Worm (Caenorhabditis elegans) whole organism, L1 larva: Measurements from ENCODE around the gene pat-3.

Experiments used
- C04F5.9 ChIP-seq: sonication (generic microtip); optimal IDR thresholded peaks from 2 replicates; lab custom pipeline; 2016; ENCODE audit warnings: missing genetic modification characterization, missing compliant biosample characterization
- C34B4.2 ChIP-seq: sonication (generic microtip); optimal IDR thresholded peaks from 2 replicates; lab custom pipeline; 2017; ENCODE audit warnings: mild to moderate bottlenecking, missing genetic modification characterization, missing compliant biosample characterization
- Y116A8C.19 ChIP-seq: sonication (generic microtip); optimal IDR thresholded peaks from 2 replicates; lab custom pipeline; 2016; ENCODE audit warnings: missing compliant biosample characterization, missing genetic modification characterization, borderline replicate concordance
- aly-2 ChIP-seq: fragments of 150-350 bp; optimal IDR thresholded peaks from 2 replicates; lab custom pipeline; 2014; ENCODE audit warnings: missing biosample characterization, missing genetic modification characterization
- blmp-1 ChIP-seq: fragments of 150-350 bp; optimal IDR thresholded peaks from 2 replicates; lab custom pipeline; 2014; ENCODE audit warnings: missing biosample characterization, missing genetic modification characterization
- ceh-8 ChIP-seq: fragments of 200-800 bp; sonication (Bioruptor generic); optimal IDR thresholded peaks from 2 replicates; lab custom pipeline; 2018; ENCODE audit warnings: mild to moderate bottlenecking, missing genetic modification characterization, moderate library complexity, missing compliant biosample characterization
- ceh-82 ChIP-seq, 3 experiments: fragments of 150-350 bp in 1 of 3; sonication (generic microtip) in 2 of 3; optimal IDR thresholded peaks; 2 replicates each; lab custom pipeline; 2014 to 2017; ENCODE audit warnings: missing biosample characterization in 3 of 3, missing genetic modification characterization in 3 of 3
- ceh-90 ChIP-seq: sonication (generic microtip); optimal IDR thresholded peaks from 2 replicates; lab custom pipeline; 2016; ENCODE audit warnings: missing genetic modification characterization, missing compliant biosample characterization
- ces-1 ChIP-seq: fragments of 150-350 bp; optimal IDR thresholded peaks from 2 replicates; lab custom pipeline; 2014; ENCODE audit warnings: missing biosample characterization, missing genetic modification reagents, missing genetic modification characterization
- dsc-1 ChIP-seq: sonication (generic microtip); optimal IDR thresholded peaks from 2 replicates; lab custom pipeline; 2016; ENCODE audit warnings: mild to moderate bottlenecking, missing genetic modification characterization, missing compliant biosample characterization
- efl-3 ChIP-seq: fragments of 200-800 bp; sonication (Bioruptor generic); optimal IDR thresholded peaks from 2 replicates; lab custom pipeline; 2018; ENCODE audit warnings: mild to moderate bottlenecking, missing genetic modification characterization, missing compliant biosample characterization
- egl-13 ChIP-seq: sonication (generic microtip); optimal IDR thresholded peaks from 2 replicates; lab custom pipeline; 2016; ENCODE audit warnings: missing genotype, missing genetic modification reagents, missing genetic modification characterization, missing compliant biosample characterization
- egl-27 ChIP-seq, 2 experiments: fragments of 150-350 bp in 1 of 2; sonication (generic microtip); optimal IDR thresholded peaks; 3 replicates each; lab custom pipeline; 2017 to 2018; ENCODE audit warnings: missing biosample characterization in 2 of 2, missing genetic modification characterization in 2 of 2, missing genetic modification reagents in 2 of 2
- elt-2 ChIP-seq: sonication (generic microtip); optimal IDR thresholded peaks from 2 replicates; lab custom pipeline; 2016; ENCODE audit warnings: missing genetic modification characterization, mild to moderate bottlenecking, inconsistent platforms, missing compliant biosample characterization, missing genetic modification reagents
- elt-3 ChIP-seq, 6 experiments: fragments of 150-350 bp in 1 of 6; sonication (generic microtip); optimal IDR thresholded peaks; 2 replicates each; lab custom pipeline; 2017 to 2018; ENCODE audit warnings: missing biosample characterization in 6 of 6, missing genetic modification characterization in 6 of 6, inconsistent platforms in 1 of 6
- fkh-4 ChIP-seq: sonication (generic microtip); optimal IDR thresholded peaks from 2 replicates; lab custom pipeline; 2016; ENCODE audit warnings: missing compliant biosample characterization, missing genetic modification characterization, borderline replicate concordance
- grh-1 ChIP-seq: fragments of 200-800 bp; sonication (Bioruptor generic); IDR thresholded peaks from 2 replicates; pipeline ENCODE4 v1.3.6; 2022; ENCODE audit warnings: missing genetic modification reagents, missing genetic modification characterization, missing compliant biosample characterization
- hlh-17 ChIP-seq: fragments of 200-800 bp; sonication (Bioruptor generic); optimal IDR thresholded peaks from 2 replicates; lab custom pipeline; 2018; ENCODE audit warnings: missing genetic modification characterization, mild to moderate bottlenecking, missing compliant biosample characterization, moderate library complexity, borderline replicate concordance
- hlh-4 ChIP-seq: sonication (generic microtip); optimal IDR thresholded peaks from 2 replicates; lab custom pipeline; 2016; ENCODE audit warnings: mild to moderate bottlenecking, missing genetic modification characterization, missing compliant biosample characterization
- hpl-2 ChIP-seq: fragments of 150-350 bp; optimal IDR thresholded peaks from 2 replicates; lab custom pipeline; 2014; ENCODE audit warnings: missing biosample characterization, missing genetic modification reagents, missing genetic modification characterization
- irx-1 ChIP-seq: sonication (generic microtip); optimal IDR thresholded peaks from 2 replicates; lab custom pipeline; 2016; ENCODE audit warnings: missing genetic modification characterization, missing compliant biosample characterization
- isw-1 ChIP-seq: fragments of 200-800 bp; sonication (Bioruptor generic); IDR thresholded peaks from 2 replicates; pipeline ENCODE4 v1.3.6; 2022; ENCODE audit warnings: missing genetic modification characterization, missing compliant biosample characterization
- lin-13 ChIP-seq: fragments of 150-350 bp; optimal IDR thresholded peaks from 2 replicates; lab custom pipeline; 2014; ENCODE audit warnings: missing biosample characterization, missing genetic modification reagents, missing genetic modification characterization
- lin-15B ChIP-seq: fragments of 150-350 bp; sonication (generic microtip); optimal IDR thresholded peaks from 3 replicates; lab custom pipeline; 2014; ENCODE audit warnings: missing biosample characterization, missing genetic modification characterization
- lin-39 ChIP-seq: fragments of 150-350 bp; optimal IDR thresholded peaks from 2 replicates; lab custom pipeline; 2014; ENCODE audit warnings: missing biosample characterization, missing genetic modification reagents, missing genetic modification characterization
- lir-3 ChIP-seq: sonication (generic microtip); optimal IDR thresholded peaks from 2 replicates; lab custom pipeline; 2016; ENCODE audit warnings: mild to moderate bottlenecking, missing genetic modification characterization, moderate library complexity, missing compliant biosample characterization; ENCODE audit not compliant: poor library complexity
- mef-2 ChIP-seq: fragments of 150-350 bp; optimal IDR thresholded peaks from 2 replicates; lab custom pipeline; 2014; ENCODE audit warnings: missing biosample characterization, missing genetic modification characterization
- nhr-11 ChIP-seq: fragments of 150-350 bp; optimal IDR thresholded peaks from 2 replicates; lab custom pipeline; 2014; ENCODE audit warnings: missing biosample characterization, missing genetic modification characterization
- nhr-12 ChIP-seq: sonication (generic microtip); optimal IDR thresholded peaks from 2 replicates; lab custom pipeline; 2017; ENCODE audit warnings: missing biosample characterization, missing genetic modification characterization
- nhr-19 ChIP-seq: fragments of 200-800 bp; sonication (Bioruptor generic); conservative IDR thresholded peaks from 2 replicates; pipeline ENCODE4 v1.3.6; 2022; ENCODE audit warnings: missing genetic modification characterization, missing compliant biosample characterization
- nhr-20 ChIP-seq: sonication (generic microtip); optimal IDR thresholded peaks from 2 replicates; lab custom pipeline; 2016; ENCODE audit warnings: mild to moderate bottlenecking, missing genetic modification characterization, missing compliant biosample characterization
- nhr-237 ChIP-seq: fragments of 150-350 bp; optimal IDR thresholded peaks from 2 replicates; lab custom pipeline; 2014; ENCODE audit warnings: missing biosample characterization, missing genetic modification characterization
- nhr-47 ChIP-seq: sonication (generic microtip); optimal IDR thresholded peaks from 2 replicates; lab custom pipeline; 2016; ENCODE audit warnings: mild to moderate bottlenecking, missing genetic modification characterization, moderate library complexity, missing compliant biosample characterization
- nhr-71 ChIP-seq: sonication (generic microtip); optimal IDR thresholded peaks from 2 replicates; lab custom pipeline; 2016; ENCODE audit warnings: mild to moderate bottlenecking, missing genetic modification characterization, moderate library complexity, missing compliant biosample characterization
- nhr-76 ChIP-seq: sonication (generic microtip); optimal IDR thresholded peaks from 2 replicates; lab custom pipeline; 2017; ENCODE audit warnings: missing biosample characterization, missing genetic modification characterization
- nhr-84 ChIP-seq: sonication (generic microtip); optimal IDR thresholded peaks from 2 replicates; lab custom pipeline; 2017; ENCODE audit warnings: missing biosample characterization, missing genetic modification characterization
- pax-3 ChIP-seq: fragments of 200-800 bp; sonication (Bioruptor generic); optimal IDR thresholded peaks from 2 replicates; lab custom pipeline; 2018; ENCODE audit warnings: mild to moderate bottlenecking, missing genetic modification characterization, moderate library complexity, missing compliant biosample characterization
- rnt-1 ChIP-seq: sonication (generic microtip); optimal IDR thresholded peaks from 2 replicates; lab custom pipeline; 2016; ENCODE audit warnings: mild to moderate bottlenecking, missing genetic modification characterization, moderate library complexity, missing compliant biosample characterization
- skn-1 ChIP-seq: fragments of 150-350 bp; optimal IDR thresholded peaks from 2 replicates; lab custom pipeline; 2014; ENCODE audit warnings: missing biosample characterization, missing genetic modification characterization
- snpc-4 ChIP-seq: fragments of 150-350 bp; optimal IDR thresholded peaks from 2 replicates; lab custom pipeline; 2014; ENCODE audit warnings: missing biosample characterization, missing genetic modification characterization
- sox-4 ChIP-seq: sonication (generic microtip); optimal IDR thresholded peaks from 2 replicates; lab custom pipeline; 2016; ENCODE audit warnings: missing genetic modification characterization, missing compliant biosample characterization
- sup-37 ChIP-seq: fragments of 200-800 bp; sonication (Bioruptor generic); optimal IDR thresholded peaks from 2 replicates; lab custom pipeline; 2018; ENCODE audit warnings: mild to moderate bottlenecking, missing genetic modification characterization, missing compliant biosample characterization
- swsn-7 ChIP-seq: sonication (generic microtip); optimal IDR thresholded peaks from 2 replicates; lab custom pipeline; 2016; ENCODE audit warnings: missing genetic modification characterization, missing compliant biosample characterization
- tlp-1 ChIP-seq: fragments of 150-350 bp; optimal IDR thresholded peaks from 2 replicates; lab custom pipeline; 2014; ENCODE audit warnings: missing biosample characterization, missing genetic modification characterization
- unc-86 ChIP-seq: sonication (generic microtip); optimal IDR thresholded peaks from 2 replicates; lab custom pipeline; 2016; ENCODE audit warnings: missing genetic modification characterization, missing compliant biosample characterization
- unc-98 ChIP-seq: fragments of 200-800 bp; sonication (Bioruptor generic); IDR thresholded peaks from 2 replicates; pipeline ENCODE4 v1.3.6; 2022; ENCODE audit warnings: missing genetic modification characterization, missing compliant biosample characterization
- xbp-1 ChIP-seq: sonication (generic microtip); optimal IDR thresholded peaks from 2 replicates; lab custom pipeline; 2016; ENCODE audit warnings: missing genetic modification characterization, missing compliant biosample characterization
- ztf-11 ChIP-seq, 2 experiments: sonication (generic microtip); optimal IDR thresholded peaks; 2 replicates each; lab custom pipeline; 2016 to 2017; ENCODE audit warnings: missing genetic modification characterization in 2 of 2, missing biosample characterization in 1 of 2, missing compliant biosample characterization in 1 of 2
- ztf-4 ChIP-seq: fragments of 150-350 bp; optimal IDR thresholded peaks from 2 replicates; lab custom pipeline; 2014; ENCODE audit warnings: missing biosample characterization, missing genetic modification characterization

Gene pat-3

DNA sequence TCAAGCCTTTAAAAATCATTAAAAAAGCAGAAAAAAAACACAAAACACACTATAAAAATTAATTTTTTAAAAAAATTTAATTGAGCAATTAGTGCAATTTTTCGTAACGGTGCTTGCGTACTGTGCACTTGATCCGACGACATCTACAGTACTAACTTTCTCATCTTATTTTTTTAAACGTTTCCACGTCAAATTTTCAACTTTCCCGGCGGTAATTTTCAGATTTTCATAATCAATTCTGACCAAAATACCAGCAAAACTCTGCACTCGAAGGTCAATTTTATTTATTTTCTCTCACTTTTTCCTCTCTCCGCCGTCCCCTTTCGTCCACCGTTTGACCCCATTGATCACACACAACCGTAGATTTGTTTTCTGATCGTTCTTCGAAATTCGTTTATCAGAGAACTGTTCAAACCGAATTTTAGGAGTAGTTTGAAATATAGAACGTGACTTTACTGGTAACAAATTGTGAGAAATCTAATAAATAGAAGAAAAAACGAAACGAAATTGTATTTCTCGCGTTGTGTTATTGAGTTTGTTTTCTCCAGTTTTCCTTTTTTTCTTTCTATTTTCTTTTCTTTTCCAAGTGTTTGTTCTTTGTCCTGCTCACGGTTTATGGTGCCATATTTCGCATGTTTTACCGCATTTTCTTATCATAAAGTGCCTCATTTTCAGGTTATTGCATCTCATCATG lies 50.0 kb downstream of the pat-3 start, which contains the start of gene acs-19 (continued):
- TF ChIP-seq swsn-7 (tag; lab: Kevin White, UChicago): no peak
- peak; percentile 29 for TF ChIP-seq ces-1 (GFP tag; lab: Kevin White, UChicago)
- TF ChIP-seq hlh-17 (GFP tag; lab: Kevin White, UChicago): no peak
- TF ChIP-seq nhr-84: no peak
- no peak for TF ChIP-seq mef-2 (tag; lab: Kevin White, UChicago)
- TF ChIP-seq nhr-20: peak; percentile 29
- no peak for TF ChIP-seq ceh-8
- no peak for TF ChIP-seq aly-2 (tag; lab: Kevin White, UChicago)
- TF ChIP-seq nhr-71 (tag; lab: Kevin White, UChicago): peak; percentile 21
- no peak for TF ChIP-seq fkh-4 (tag; lab: Kevin White, UChicago)
- no peak for TF ChIP-seq unc-86
- no peak for TF ChIP-seq sup-37

DNA sequence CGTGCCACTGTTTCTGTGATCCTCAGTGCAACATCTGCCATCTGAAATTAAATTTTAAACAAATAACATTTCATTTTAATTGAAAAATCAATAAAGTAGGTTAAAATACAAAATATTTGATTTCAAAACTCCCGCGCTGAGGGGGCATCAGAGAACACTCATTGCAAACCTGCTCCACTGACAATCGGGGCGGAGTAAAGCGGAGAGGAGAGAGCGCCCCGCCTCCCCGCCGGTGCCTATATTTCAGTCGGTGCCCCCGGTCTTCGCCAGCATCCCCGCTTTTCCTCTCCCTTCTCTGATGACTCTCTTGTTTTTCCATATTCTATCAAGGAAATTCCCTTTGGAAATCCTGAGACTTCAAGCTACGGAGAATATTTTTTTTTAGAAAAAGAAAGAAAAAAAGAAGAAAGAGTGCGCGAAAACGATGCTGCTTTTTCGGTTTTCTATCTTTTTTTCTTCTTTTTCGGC lies 51.0 kb downstream of the pat-3 start, which contains the start of gene brc-1:
brc-1 (minus strand) TSS at position 51 of the 468 bp plus-strand sequence.
- TF ChIP-seq nhr-20 (peak; percentile 87), ztf-11 (tag; optimal IDR thresholded peaks at IDR 0.05; lab: Kevin White, UChicago) (peak in 1 of 2 experiments; percentile 36), skn-1 (peak; percentile 94), ztf-4 (tag; lab: Kevin White, UChicago) (peak; percentile 62), nhr-12 (tag; lab: Kevin White, UChicago) (no peak), lir-3 (peak; percentile 78), hpl-2 (GFP tag; lab: Kevin White, UChicago) (no peak), nhr-11 (tag; lab: Kevin White, UChicago) (peak; percentile 53), blmp-1 (tag; lab: Kevin White, UChicago) (peak; percentile 72), nhr-19 (GFP tag; lab: Robert Waterston, UW) (peak; percentile 100), nhr-47 (tag; lab: Kevin White, UChicago) (peak; percentile 91), ceh-82 (tag; optimal IDR thresholded peaks at IDR 0.05; lab: Kevin White, UChicago) (peak; percentile 75 to 96 (median 75)), rnt-1 (tag; lab: Kevin White, UChicago) (peak; percentile 88), mef-2 (tag; lab: Kevin White, UChicago) (peak; percentile 50), nhr-76 (no peak), egl-13 (tag; lab: Kevin White, UChicago) (peak; percentile 85), tlp-1 (tag; lab: Kevin White, UChicago) (no peak), elt-2 (peak; percentile 65), unc-86 (peak; percentile 86), dsc-1 (tag; lab: Kevin White, UChicago) (peak; percentile 82), Y116A8C.19 (no peak), xbp-1 (tag; lab: Kevin White, UChicago) (peak; percentile 81), C34B4.2 (no peak), irx-1 (tag; lab: Kevin White, UChicago) (peak; percentile 80), isw-1 (GFP tag; lab: Robert Waterston, UW) (peak; percentile 88), sox-4 (tag; lab: Kevin White, UChicago) (no peak), lin-39 (tag; lab: Kevin White, UChicago) (peak; percentile 33), elt-3 (tag; optimal IDR thresholded peaks at IDR 0.05; lab: Kevin White, UChicago) (peak in 3 of 6 experiments; percentile 3 to 74 (median 64)), unc-98 (GFP tag; lab: Robert Waterston, UW) (peak; percentile 57; the same call in 1 of the 2 replicates), ceh-90 (tag; lab: Kevin White, UChicago) (no peak), snpc-4 (peak; percentile 66), ces-1 (GFP tag; lab: Kevin White, UChicago) (no peak), lin-15B (peak; percentile 88), grh-1 (GFP tag; lab: Robert Waterston, UW) (peak; percentile 51), nhr-71 (tag; lab: Kevin White, UChicago) (peak; percentile 94), C04F5.9 (peak; percentile 53), aly-2 (tag; lab: Kevin White, UChicago) (peak; percentile 35), hlh-4 (tag; lab: Kevin White, UChicago) (no peak), pax-3 (peak; percentile 84), lin-13 (GFP tag; lab: Kevin White, UChicago) (peak; percentile 83), egl-27 (tag; optimal IDR thresholded peaks at IDR 0.05; lab: Kevin White, UChicago) (no peak), nhr-237 (peak; percentile 74), efl-3 (no peak)
